Fruit fly (Drosophila melanogaster) whole organism, embryonic: ENCODE data around the gene CG5968.

Experiments used
- Atf3 ChIP-seq: fragments of 200-800 bp; sonication (Bioruptor generic); optimal IDR thresholded peaks from 3 replicates; lab custom pipeline; 2016; ENCODE audit warnings: missing biosample characterization, missing genetic modification characterization
- Bdp1 ChIP-seq: fragments of 200-800 bp; sonication (Bioruptor generic); optimal IDR thresholded peaks from 3 replicates; lab custom pipeline; 2016; ENCODE audit warnings: missing biosample characterization, missing genetic modification characterization
- CG10543 ChIP-seq: fragments of 200-800 bp; sonication (Bioruptor generic); optimal IDR thresholded peaks from 3 replicates; lab custom pipeline; 2017; ENCODE audit warnings: missing biosample characterization, mild to moderate bottlenecking, missing genetic modification characterization, moderate library complexity
- CG11723 ChIP-seq: fragments of 200-800 bp; sonication (Bioruptor generic); optimal IDR thresholded peaks from 2 replicates; lab custom pipeline; 2017; ENCODE audit warnings: missing biosample characterization, mild to moderate bottlenecking, missing genetic modification characterization
- CG12744 ChIP-seq: fragments of 200-800 bp; sonication (Bioruptor generic); optimal IDR thresholded peaks from 2 replicates; lab custom pipeline; 2016; ENCODE audit warnings: missing biosample characterization, missing genetic modification characterization
- CG15479 ChIP-seq: fragments of 200-800 bp; sonication (Bioruptor generic); optimal IDR thresholded peaks from 3 replicates; lab custom pipeline; 2019; ENCODE audit warnings: missing biosample characterization, mild to moderate bottlenecking, missing genetic modification characterization, moderate library complexity
- CG15514 ChIP-seq: fragments of 200-800 bp; sonication (Bioruptor generic); optimal IDR thresholded peaks from 3 replicates; lab custom pipeline; 2017; ENCODE audit warnings: missing biosample characterization, missing genetic modification characterization, mild to moderate bottlenecking, moderate library complexity, missing genetic modification reagents
- CG1647 ChIP-seq: fragments of 200-800 bp; sonication (Bioruptor generic); optimal IDR thresholded peaks from 3 replicates; lab custom pipeline; 2016; ENCODE audit warnings: missing biosample characterization, missing genetic modification characterization
- CG17385 ChIP-seq: fragments of 200-800 bp; sonication (Bioruptor generic); optimal IDR thresholded peaks from 3 replicates; lab custom pipeline; 2018; ENCODE audit warnings: missing biosample characterization, mild to moderate bottlenecking, missing genetic modification characterization
- CG3065 ChIP-seq: fragments of 200-800 bp; sonication (Bioruptor generic); optimal IDR thresholded peaks from 2 replicates; lab custom pipeline; 2016; ENCODE audit warnings: missing biosample characterization, missing genetic modification characterization
- CG3163 ChIP-seq: fragments of 200-800 bp; sonication (Bioruptor generic); optimal IDR thresholded peaks from 3 replicates; lab custom pipeline; 2016; ENCODE audit warnings: missing biosample characterization, missing genetic modification characterization
- CG33557 ChIP-seq: fragments of 200-800 bp; sonication (Bioruptor generic); optimal IDR thresholded peaks from 2 replicates; lab custom pipeline; 2019; ENCODE audit warnings: missing biosample characterization, mild to moderate bottlenecking, missing genetic modification characterization, moderate library complexity
- CG3838 ChIP-seq: fragments of 200-800 bp; sonication (Bioruptor generic); optimal IDR thresholded peaks from 3 replicates; lab custom pipeline; 2016; ENCODE audit warnings: missing biosample characterization, missing genetic modification characterization
- CG9727 ChIP-seq: fragments of 200-800 bp; sonication (Bioruptor generic); optimal IDR thresholded peaks from 3 replicates; lab custom pipeline; 2017; ENCODE audit warnings: missing biosample characterization, mild to moderate bottlenecking, missing genetic modification characterization
- CG9932 ChIP-seq: fragments of 200-800 bp; sonication (Bioruptor generic); IDR thresholded peaks from 2 replicates; pipeline ENCODE4 v1.3.6; 2022; ENCODE audit warnings: missing biosample characterization, missing genetic modification characterization
- Dbx ChIP-seq: fragments of 200-800 bp; sonication (Bioruptor generic); IDR thresholded peaks from 3 replicates; pipeline ENCODE4 v1.3.6; 2022; ENCODE audit warnings: missing biosample characterization, missing genetic modification characterization
- ERR ChIP-seq: fragments of 200-800 bp; sonication (Bioruptor generic); optimal IDR thresholded peaks from 2 replicates; lab custom pipeline; 2016; ENCODE audit warnings: missing biosample characterization, missing genetic modification characterization
- Fer1 ChIP-seq: fragments of 200-800 bp; sonication (Bioruptor generic); optimal IDR thresholded peaks from 2 replicates; lab custom pipeline; 2017; ENCODE audit warnings: missing biosample characterization, mild to moderate bottlenecking, missing genetic modification characterization
- Fer3 ChIP-seq: fragments of 200-800 bp; sonication (Bioruptor generic); optimal IDR thresholded peaks from 2 replicates; lab custom pipeline; 2018; ENCODE audit warnings: missing biosample characterization, mild to moderate bottlenecking, missing genetic modification characterization, moderate library complexity
- HmgZ ChIP-seq: fragments of 200-800 bp; sonication (Bioruptor generic); optimal IDR thresholded peaks from 2 replicates; lab custom pipeline; 2018; ENCODE audit warnings: missing biosample characterization, mild to moderate bottlenecking, missing genetic modification characterization
- Hmr ChIP-seq: fragments of 200-800 bp; sonication (Bioruptor generic); optimal IDR thresholded peaks from 3 replicates; lab custom pipeline; 2017; ENCODE audit warnings: mild to moderate bottlenecking, missing biosample characterization, missing genetic modification reagents, missing genetic modification characterization
- Jarid2 ChIP-seq: fragments of 200-800 bp; sonication (Bioruptor generic); optimal IDR thresholded peaks from 3 replicates; lab custom pipeline; 2017; ENCODE audit warnings: mild to moderate bottlenecking, missing biosample characterization, missing genetic modification reagents, missing genetic modification characterization
- Med ChIP-seq: fragments of 200-800 bp; sonication (Bioruptor generic); peaks from one replicate; lab custom pipeline; 2016; ENCODE audit warnings: missing biosample characterization, missing genetic modification characterization, mild to moderate bottlenecking, inconsistent platforms, moderate library complexity
- Meics ChIP-seq: fragments of 200-800 bp; sonication (Bioruptor generic); optimal IDR thresholded peaks from 2 replicates; lab custom pipeline; 2017; ENCODE audit warnings: missing biosample characterization, mild to moderate bottlenecking, missing genetic modification characterization
- Mrtf ChIP-seq: fragments of 200-800 bp; sonication (Bioruptor generic); IDR thresholded peaks from 3 replicates; pipeline ENCODE4 v1.3.6; 2022; ENCODE audit warnings: missing biosample characterization, missing genetic modification characterization
- NFAT ChIP-seq: fragments of 200-800 bp; sonication (Bioruptor generic); IDR thresholded peaks from 2 replicates; pipeline ENCODE4 v1.3.6; 2022; ENCODE audit warnings: missing biosample characterization, missing genetic modification characterization
- Nf-YA ChIP-seq: fragments of 200-800 bp; sonication (Bioruptor generic); IDR thresholded peaks from 2 replicates; pipeline ENCODE4 v1.3.6; 2022; ENCODE audit warnings: missing biosample characterization, missing genetic modification characterization
- Trl ChIP-seq, 3 experiments: fragments of >200 bp in 2 of 3; fragments of 200-800 bp in 1 of 3; sonication (Bioruptor generic) in 1 of 3; optimal IDR thresholded peaks; 2 replicates in 1 of 3; 3 replicates in 2 of 3; lab custom pipeline; 2016 to 2017; ENCODE audit warnings: missing biosample characterization in 1 of 3, missing genetic modification characterization in 1 of 3
- Vsx1 ChIP-seq: fragments of 200-800 bp; sonication (Bioruptor generic); optimal IDR thresholded peaks from 2 replicates; lab custom pipeline; 2017; ENCODE audit warnings: missing biosample characterization, mild to moderate bottlenecking, missing genetic modification characterization, missing genetic modification reagents
- ap ChIP-seq: fragments of 200-800 bp; sonication (Bioruptor generic); IDR thresholded peaks from 2 replicates; pipeline ENCODE4 v1.3.6; 2022; ENCODE audit warnings: missing biosample characterization, missing genetic modification characterization
- ara ChIP-seq: fragments of 200-800 bp; sonication (Bioruptor generic); IDR thresholded peaks from 2 replicates; pipeline ENCODE4 v1.3.6; 2022; ENCODE audit warnings: missing biosample characterization, missing genetic modification characterization
- bowl ChIP-seq: fragments of 200-800 bp; sonication (Bioruptor generic); IDR thresholded peaks from 2 replicates; pipeline ENCODE4 v1.3.6; 2022; ENCODE audit warnings: missing biosample characterization, missing genetic modification characterization
- cas ChIP-seq: fragments of 200-800 bp; sonication (Bioruptor generic); IDR thresholded peaks from 2 replicates; pipeline ENCODE4 v1.3.6; 2022; ENCODE audit warnings: missing biosample characterization, missing genetic modification characterization
- crol ChIP-seq: fragments of 200-800 bp; sonication (Bioruptor generic); IDR thresholded peaks from 2 replicates; pipeline ENCODE4 v1.3.6; 2022; ENCODE audit warnings: missing biosample characterization, missing genetic modification characterization
- dysf ChIP-seq: fragments of 200-800 bp; sonication (Bioruptor generic); IDR thresholded peaks from 3 replicates; pipeline ENCODE4 v1.3.6; 2022; ENCODE audit warnings: missing biosample characterization, missing genetic modification characterization
- ewg ChIP-seq: fragments of 200-800 bp; sonication (Bioruptor generic); optimal IDR thresholded peaks from 3 replicates; lab custom pipeline; 2017; ENCODE audit warnings: mild to moderate bottlenecking, missing biosample characterization, missing genetic modification reagents, missing genetic modification characterization
- kay ChIP-seq: fragments of 200-800 bp; sonication (Bioruptor generic); optimal IDR thresholded peaks from 2 replicates; lab custom pipeline; 2016; ENCODE audit warnings: missing biosample characterization, missing genetic modification characterization
- klu ChIP-seq: fragments of 200-800 bp; sonication (Bioruptor generic); IDR thresholded peaks from 2 replicates; pipeline ENCODE4 v1.3.6; 2022; ENCODE audit warnings: missing biosample characterization, missing genetic modification characterization
- mirr ChIP-seq: fragments of 200-800 bp; sonication (Bioruptor generic); optimal IDR thresholded peaks from 3 replicates; lab custom pipeline; 2018; ENCODE audit warnings: missing biosample characterization, mild to moderate bottlenecking, missing genetic modification characterization
- nerfin-1 ChIP-seq: fragments of 200-800 bp; sonication (Bioruptor generic); optimal IDR thresholded peaks from 3 replicates; lab custom pipeline; 2019; ENCODE audit warnings: missing biosample characterization, mild to moderate bottlenecking, missing genetic modification characterization, moderate library complexity
- nom ChIP-seq: fragments of 200-800 bp; sonication (Bioruptor generic); optimal IDR thresholded peaks from 2 replicates; lab custom pipeline; 2017; ENCODE audit warnings: missing biosample characterization, missing genetic modification characterization, mild to moderate bottlenecking, moderate library complexity, missing genetic modification reagents
- onecut ChIP-seq: fragments of 200-800 bp; sonication (Bioruptor generic); IDR thresholded peaks from 2 replicates; pipeline ENCODE4 v1.3.6; 2022; ENCODE audit warnings: missing biosample characterization, missing genetic modification characterization
- pfk ChIP-seq: fragments of 200-800 bp; sonication (Bioruptor generic); optimal IDR thresholded peaks from 2 replicates; lab custom pipeline; 2018; ENCODE audit warnings: missing biosample characterization, mild to moderate bottlenecking, missing genetic modification characterization, moderate library complexity
- pros ChIP-seq: fragments of 200-800 bp; sonication (Bioruptor generic); optimal IDR thresholded peaks from 3 replicates; lab custom pipeline; 2019; ENCODE audit warnings: missing biosample characterization, mild to moderate bottlenecking, missing genetic modification characterization, moderate library complexity
- row ChIP-seq: fragments of 200-800 bp; sonication (Bioruptor generic); IDR thresholded peaks from 3 replicates; pipeline ENCODE4 v1.3.6; 2022; ENCODE audit warnings: missing biosample characterization, missing genetic modification characterization
- salm ChIP-seq: fragments of 200-800 bp; sonication (Bioruptor generic); optimal IDR thresholded peaks from 2 replicates; lab custom pipeline; 2018; ENCODE audit warnings: missing biosample characterization, mild to moderate bottlenecking, missing genetic modification characterization
- sima ChIP-seq: fragments of 200-800 bp; sonication (Bioruptor generic); optimal IDR thresholded peaks from 2 replicates; lab custom pipeline; 2016; ENCODE audit warnings: missing biosample characterization, missing genetic modification characterization
- unc-4 ChIP-seq: fragments of 200-800 bp; sonication (Bioruptor generic); IDR thresholded peaks from 2 replicates; pipeline ENCODE4 v1.3.6; 2022; ENCODE audit warnings: missing biosample characterization, missing genetic modification characterization; ENCODE audit not compliant: partially characterized antibody
- yki ChIP-seq: fragments of >200 bp; optimal IDR thresholded peaks from 3 replicates; lab custom pipeline; 2018

The CG5968 gene

dm6 chr2L:16534174-16534835 is 15.5 kb downstream of the CG5968 start:
- 0 out of 2 replicates have a peak, but pooled peaks have one; percentile 12 for TF ChIP-seq CG9932 (GFP tag; lab: Robert Waterston, UW)
- TF ChIP-seq Trl (optimal IDR thresholded peaks at IDR 0.05; lab: Kevin White, UChicago): peak; percentile 77 to 91
- peak; percentile 21 for TF ChIP-seq Trl (GFP tag; optimal IDR thresholded peaks at IDR 0.05; lab: Kevin White, UChicago)
- no peak for TF ChIP-seq cas (GFP tag; lab: Robert Waterston, UW)
- TF ChIP-seq onecut (GFP tag; lab: Robert Waterston, UW): peak; percentile 60
- TF ChIP-seq salm (tag; lab: Kevin White, UChicago): peak; percentile 58
- TF ChIP-seq pfk: peak; percentile 21
- TF ChIP-seq CG3065 (GFP tag; lab: Kevin White, UChicago): peak; percentile 68
- peak; percentile 68 for TF ChIP-seq Vsx1
- TF ChIP-seq Med (GFP tag; lab: Kevin White, UChicago): peak; percentile 95
- TF ChIP-seq row (GFP tag; lab: Robert Waterston, UW): peak; percentile 34; the same call in 2 of the 3 replicates
- no peak for TF ChIP-seq Meics (GFP tag; lab: Kevin White, UChicago)
- peak; percentile 48 for TF ChIP-seq CG15514
- TF ChIP-seq HmgZ (tag; lab: Kevin White, UChicago): peak; percentile 49
- TF ChIP-seq NFAT (GFP tag; lab: Robert Waterston, UW): peak; percentile 27; the same call in 1 of the 2 replicates
- peak; percentile 41 for TF ChIP-seq Fer3
- TF ChIP-seq CG9727: peak; percentile 45
- peak; percentile 34 for TF ChIP-seq ewg
- peak; percentile 50; the same call in 1 of the 3 replicates for TF ChIP-seq Dbx (GFP tag; lab: Robert Waterston, UW)
- TF ChIP-seq unc-4 (GFP tag; lab: Robert Waterston, UW): peak; percentile 16; the same call in 1 of the 2 replicates
- no peak for TF ChIP-seq ap (GFP tag; lab: Robert Waterston, UW)
- peak; percentile 47 for TF ChIP-seq nerfin-1 (tag; lab: Kevin White, UChicago)
- TF ChIP-seq CG1647 (GFP tag; lab: Kevin White, UChicago): no peak
- TF ChIP-seq Hmr (GFP tag; lab: Kevin White, UChicago): peak; percentile 38
- peak; percentile 67 for TF ChIP-seq CG33557 (GFP tag; lab: Kevin White, UChicago)
- TF ChIP-seq CG10543: peak; percentile 43
- peak; percentile 24 for TF ChIP-seq CG3838 (GFP tag; lab: Kevin White, UChicago)
- TF ChIP-seq Mrtf (GFP tag; lab: Robert Waterston, UW): no peak
- peak; percentile 68 for TF ChIP-seq ara
- TF ChIP-seq mirr (GFP tag; lab: Kevin White, UChicago): peak; percentile 93
- TF ChIP-seq nom (GFP tag; lab: Kevin White, UChicago): peak; percentile 50
- TF ChIP-seq CG12744 (GFP tag; lab: Kevin White, UChicago): peak; percentile 21
- peak; percentile 86 for TF ChIP-seq crol (GFP tag; lab: Robert Waterston, UW)
- TF ChIP-seq pros: peak; percentile 20
- no peak for TF ChIP-seq Bdp1 (GFP tag; lab: Kevin White, UChicago)
- TF ChIP-seq kay (GFP tag; lab: Kevin White, UChicago): peak; percentile 3
- TF ChIP-seq Fer1 (GFP tag; lab: Kevin White, UChicago): peak; percentile 54
- no peak for TF ChIP-seq yki (lab: Kevin White, UChicago)
- 0 out of 2 replicates have a peak, but pooled peaks have one; percentile 12 for TF ChIP-seq klu
- TF ChIP-seq CG11723 (GFP tag; lab: Kevin White, UChicago): peak; percentile 25
- peak; percentile 32 for TF ChIP-seq ERR (GFP tag; lab: Kevin White, UChicago)
- TF ChIP-seq CG17385 (GFP tag; lab: Kevin White, UChicago): peak; percentile 46
- peak; percentile 30 for TF ChIP-seq CG15479
- peak; percentile 35; the same call in 1 of the 2 replicates for TF ChIP-seq Nf-YA (GFP tag; lab: Robert Waterston, UW)
- peak; percentile 56 for TF ChIP-seq CG3163 (GFP tag; lab: Kevin White, UChicago)
- no peak for TF ChIP-seq bowl
- no peak for TF ChIP-seq sima (GFP tag; lab: Kevin White, UChicago)
- TF ChIP-seq Jarid2 (GFP tag; lab: Kevin White, UChicago): peak; percentile 37
- peak; percentile 28; the same call in 1 of the 3 replicates for TF ChIP-seq dysf (GFP tag; lab: Robert Waterston, UW)
- TF ChIP-seq Atf3 (GFP tag; lab: Kevin White, UChicago): peak; percentile 24
